Worm (Caenorhabditis elegans) whole organism, early embryonic: Measurements from ENCODE around the gene fdgt-1.
"Not testable (repeated sequence)": the region's sequence is repeated elsewhere in the genome, so short reads cannot be mapped to it uniquely, and the experiment has no call there.

Source experiments
- B0310.2 ChIP-seq: sonication (generic microtip); optimal IDR thresholded peaks from 2 replicates; lab custom pipeline; 2016; ENCODE audit warnings: mild to moderate bottlenecking, missing genetic modification characterization, missing compliant biosample characterization
- F13C5.2 ChIP-seq: sonication (generic microtip); optimal IDR thresholded peaks from 2 replicates; lab custom pipeline; 2017; ENCODE audit warnings: mild to moderate bottlenecking, missing genetic modification characterization, inconsistent platforms, missing compliant biosample characterization
- aly-1 ChIP-seq: sonication (generic microtip); optimal IDR thresholded peaks from 2 replicates; lab custom pipeline; 2016; ENCODE audit warnings: missing genetic modification characterization, missing compliant biosample characterization
- ama-1 ChIP-seq: fragments of 150-350 bp; optimal IDR thresholded peaks from 2 replicates; lab custom pipeline; 2014
- ceh-13 ChIP-seq: fragments of 200-800 bp; sonication (Bioruptor generic); optimal IDR thresholded peaks from 2 replicates; lab custom pipeline; 2018; ENCODE audit warnings: mild to moderate bottlenecking, missing genetic modification characterization, missing compliant biosample characterization
- ceh-36 ChIP-seq: sonication (generic microtip); optimal IDR thresholded peaks from 2 replicates; lab custom pipeline; 2016; ENCODE audit warnings: missing genetic modification characterization, inconsistent platforms, missing compliant biosample characterization
- ets-7 ChIP-seq: sonication (generic microtip); optimal IDR thresholded peaks from 2 replicates; lab custom pipeline; 2016; ENCODE audit warnings: missing genotype, missing genetic modification characterization, missing compliant biosample characterization
- flt-1 ChIP-seq: fragments of 200-800 bp; sonication (Bioruptor generic); IDR thresholded peaks from 2 replicates; pipeline ENCODE4 v1.3.6; 2022; ENCODE audit warnings: missing genetic modification characterization, missing compliant biosample characterization
- hmbx-1 ChIP-seq: sonication (generic microtip); optimal IDR thresholded peaks from 2 replicates; lab custom pipeline; 2016; ENCODE audit warnings: mild to moderate bottlenecking, missing genetic modification characterization, missing compliant biosample characterization
- hmg-4 ChIP-seq: fragments of 200-800 bp; sonication (Bioruptor generic); optimal IDR thresholded peaks from 2 replicates; lab custom pipeline; 2018; ENCODE audit warnings: mild to moderate bottlenecking, missing genetic modification characterization, missing compliant biosample characterization
- hnd-1 ChIP-seq: sonication (generic microtip); optimal IDR thresholded peaks from 2 replicates; lab custom pipeline; 2016; ENCODE audit warnings: missing genetic modification characterization, missing compliant biosample characterization
- pes-1 ChIP-seq: fragments of 200-800 bp; sonication (Bioruptor generic); IDR thresholded peaks from 2 replicates; pipeline ENCODE4 v1.3.6; 2022; ENCODE audit warnings: missing genetic modification reagents, missing genetic modification characterization, missing compliant biosample characterization
- scrt-1 ChIP-seq: fragments of 200-800 bp; sonication (Bioruptor generic); IDR thresholded peaks from 2 replicates; pipeline ENCODE4 v1.3.6; 2022; ENCODE audit warnings: missing genetic modification characterization, missing compliant biosample characterization
- sea-1 ChIP-seq: fragments of 200-800 bp; sonication (Bioruptor generic); conservative IDR thresholded peaks from 2 replicates; pipeline ENCODE4 v1.3.6; 2022; ENCODE audit warnings: missing genetic modification characterization, missing compliant biosample characterization
- tbx-11 ChIP-seq: fragments of 200-800 bp; sonication (Bioruptor generic); IDR thresholded peaks from 2 replicates; pipeline ENCODE4 v1.3.6; 2022; ENCODE audit warnings: missing genetic modification characterization, missing compliant biosample characterization
- tbx-37 ChIP-seq: fragments of 200-800 bp; sonication (Bioruptor generic); conservative IDR thresholded peaks from 2 replicates; pipeline ENCODE4 v1.3.6; 2022; ENCODE audit warnings: missing genetic modification reagents, missing genetic modification characterization, missing compliant biosample characterization
- tra-4 ChIP-seq: sonication (generic microtip); optimal IDR thresholded peaks from 2 replicates; lab custom pipeline; 2017; ENCODE audit warnings: missing genetic modification characterization, missing compliant biosample characterization

fdgt-1 gene

ce11 chrII:1529057-1529456 lies 24.7 kb downstream of the fdgt-1 start, which contains the start of gene Y51H7BR.4:
TSS of gene Y51H7BR.4 (plus strand) at chrII:1529357.
- TF ChIP-seq hmg-4 (GFP tag; lab: Kevin White, UChicago) (no peak), pes-1 (GFP tag; lab: Robert Waterston, UW) (no peak), tbx-37 (GFP tag; lab: Robert Waterston, UW) (no peak)

ce11 chrII:1535931-1536330 lies 31.6 kb downstream of the fdgt-1 start, which contains the start of gene fbxb-43:
TSS of gene fbxb-43 (plus strand) at chrII:1536231.
- TF ChIP-seq hmbx-1 (tag; lab: Kevin White, UChicago) (no peak), hmg-4 (GFP tag; lab: Kevin White, UChicago) (no peak), ets-7 (no peak)

ce11 chrII:1537321-1537720 lies 33.0 kb downstream of the fdgt-1 start, which contains the start of gene fbxb-42:
TSS of gene fbxb-42 (plus strand) at chrII:1537621.
- no peak for TF ChIP-seq flt-1 (GFP tag; lab: Robert Waterston, UW)
- TF ChIP-seq hmg-4 (GFP tag; lab: Kevin White, UChicago): no peak
- no peak for TF ChIP-seq F13C5.2 (tag; lab: Kevin White, UChicago)
- no peak for TF ChIP-seq tra-4 (tag; lab: Kevin White, UChicago)
- TF ChIP-seq aly-1 (tag; lab: Kevin White, UChicago): no peak
- TF ChIP-seq ceh-36 (tag; lab: Kevin White, UChicago): no peak
- no peak for TF ChIP-seq hnd-1 (tag; lab: Kevin White, UChicago)
- no peak for TF ChIP-seq tbx-11
- TF ChIP-seq scrt-1: no peak
- TF ChIP-seq hmbx-1 (tag; lab: Kevin White, UChicago): no peak
- no peak for TF ChIP-seq tbx-37 (GFP tag; lab: Robert Waterston, UW)
- no peak for TF ChIP-seq B0310.2 (tag; lab: Kevin White, UChicago)
- TF ChIP-seq ceh-13 (GFP tag; lab: Kevin White, UChicago): no peak
- no peak for TF ChIP-seq sea-1 (GFP tag; lab: Robert Waterston, UW)
- TF ChIP-seq ama-1 (lab: Kevin White, UChicago): no peak
- TF ChIP-seq pes-1 (GFP tag; lab: Robert Waterston, UW): no peak
- TF ChIP-seq ets-7: no peak

ce11 chrII:1538589-1538988 lies 34.2 kb downstream of the fdgt-1 start, which contains the start of gene fbxb-44:
TSS of gene fbxb-44 (plus strand) at chrII:1538889.
- TF ChIP-seq hmg-4 (GFP tag; lab: Kevin White, UChicago) (no peak), flt-1 (GFP tag; lab: Robert Waterston, UW) (no peak), hnd-1 (tag; lab: Kevin White, UChicago) (no peak), ets-7 (no peak), ama-1 (lab: Kevin White, UChicago) (no peak), pes-1 (GFP tag; lab: Robert Waterston, UW) (no peak), tbx-37 (GFP tag; lab: Robert Waterston, UW) (no peak), sea-1 (GFP tag; lab: Robert Waterston, UW) (no peak), ceh-36 (tag; lab: Kevin White, UChicago) (no peak), tbx-11 (no peak), aly-1 (tag; lab: Kevin White, UChicago) (no peak), F13C5.2 (tag; lab: Kevin White, UChicago) (no peak)

- not testable (repeated sequence) for TF ChIP-seq scrt-1; tbx-37 (GFP tag; lab: Robert Waterston, UW); ets-7
These were observed 36.3 kb downstream of the fdgt-1 start, which contains the start of gene poml-4 for ce11 chrII:1540628-1541027. TSS of gene poml-4 (plus strand) at chrII:1540928.

ce11 chrII:1543182-1543581 lies 38.8 kb downstream of the fdgt-1 start, which contains the start of gene K05F6.4:
TSS of gene K05F6.4 (plus strand) at chrII:1543482.
- not testable (repeated sequence) for TF ChIP-seq ceh-13 (GFP tag; lab: Kevin White, UChicago); ama-1 (lab: Kevin White, UChicago); tra-4 (tag; lab: Kevin White, UChicago)

- no peak for TF ChIP-seq tbx-11
- TF ChIP-seq ama-1 (lab: Kevin White, UChicago): no peak
- TF ChIP-seq flt-1 (GFP tag; lab: Robert Waterston, UW): no peak
- no peak for TF ChIP-seq F13C5.2 (tag; lab: Kevin White, UChicago)
- TF ChIP-seq ceh-13 (GFP tag; lab: Kevin White, UChicago): no peak
- TF ChIP-seq scrt-1: no peak
- no peak for TF ChIP-seq sea-1 (GFP tag; lab: Robert Waterston, UW)
- no peak for TF ChIP-seq pes-1 (GFP tag; lab: Robert Waterston, UW)
- no peak for TF ChIP-seq ceh-36 (tag; lab: Kevin White, UChicago)
- TF ChIP-seq hnd-1 (tag; lab: Kevin White, UChicago): no peak
- no peak for TF ChIP-seq aly-1 (tag; lab: Kevin White, UChicago)
- no peak for TF ChIP-seq tra-4 (tag; lab: Kevin White, UChicago)
- no peak for TF ChIP-seq B0310.2 (tag; lab: Kevin White, UChicago)
- TF ChIP-seq ets-7: no peak
- TF ChIP-seq tbx-37 (GFP tag; lab: Robert Waterston, UW): no peak
- no peak for TF ChIP-seq hmbx-1 (tag; lab: Kevin White, UChicago)
- TF ChIP-seq hmg-4 (GFP tag; lab: Kevin White, UChicago): no peak
These were observed 41.3 kb downstream of the fdgt-1 start, which contains the start of gene K05F6.12 for ce11 chrII:1545625-1546024. TSS of gene K05F6.12 (plus strand) at chrII:1545925.

- TF ChIP-seq ceh-36 (tag; lab: Kevin White, UChicago) (no peak), sea-1 (GFP tag; lab: Robert Waterston, UW) (no peak), tbx-11 (no peak), ama-1 (lab: Kevin White, UChicago) (no peak), hmbx-1 (tag; lab: Kevin White, UChicago) (no peak), tra-4 (tag; lab: Kevin White, UChicago) (no peak), pes-1 (GFP tag; lab: Robert Waterston, UW) (no peak), F13C5.2 (tag; lab: Kevin White, UChicago) (no peak), ets-7 (no peak), hmg-4 (GFP tag; lab: Kevin White, UChicago) (no peak), aly-1 (tag; lab: Kevin White, UChicago) (no peak), scrt-1 (no peak), ceh-13 (GFP tag; lab: Kevin White, UChicago) (no peak), flt-1 (GFP tag; lab: Robert Waterston, UW) (no peak), hnd-1 (tag; lab: Kevin White, UChicago) (no peak), B0310.2 (tag; lab: Kevin White, UChicago) (no peak), tbx-37 (GFP tag; lab: Robert Waterston, UW) (no peak)
These were observed 46.1 kb downstream of the fdgt-1 start, which contains the start of the genes fbxb-52 and fbxb-51 for ce11 chrII:1550501-1550900. TSS of gene fbxb-52 (minus strand) at chrII:1550601. TSS of gene fbxb-51 (plus strand) at chrII:1550712.
